Worm (Caenorhabditis elegans) whole organism, young adult: Measurements from ENCODE around the gene W08E12.5.

ENCODE experiments used
- B0336.3 ChIP-seq: fragments of 200-800 bp; sonication (Bioruptor generic); IDR thresholded peaks from 2 replicates; pipeline ENCODE4 v1.3.6; 2022; ENCODE audit warnings: missing genetic modification characterization, missing compliant biosample characterization
- F49E8.2 ChIP-seq: sonication (generic microtip); optimal IDR thresholded peaks from 3 replicates; lab custom pipeline; 2017; ENCODE audit warnings: missing genetic modification characterization, mild to moderate bottlenecking, missing compliant biosample characterization, antibody characterized with exemption, moderate library complexity; ENCODE audit not compliant: insufficient read depth
- Y53F4B.3 ChIP-seq: fragments of 200-800 bp; sonication (Bioruptor generic); IDR thresholded peaks from 2 replicates; pipeline ENCODE4 v1.3.6; 2022; ENCODE audit warnings: missing genetic modification reagents, missing genetic modification characterization, missing compliant biosample characterization
- ZK185.1 ChIP-seq: sonication (generic microtip); optimal IDR thresholded peaks from 2 replicates; lab custom pipeline; 2016; ENCODE audit warnings: mild to moderate bottlenecking, missing genetic modification characterization, missing compliant biosample characterization; ENCODE audit not compliant: poor library complexity, severe bottlenecking
- akir-1 ChIP-seq: fragments of 200-800 bp; sonication (Bioruptor generic); optimal IDR thresholded peaks from 2 replicates; lab custom pipeline; 2018; ENCODE audit warnings: mild to moderate bottlenecking, missing genetic modification characterization, moderate library complexity, missing compliant biosample characterization
- ceh-27 ChIP-seq: fragments of 200-800 bp; sonication (Bioruptor generic); optimal IDR thresholded peaks from 2 replicates; lab custom pipeline; 2018; ENCODE audit warnings: mild to moderate bottlenecking, missing genetic modification characterization, moderate library complexity, missing compliant biosample characterization
- dpl-1 ChIP-seq: fragments of 150-350 bp; optimal IDR thresholded peaks from 2 replicates; lab custom pipeline; 2014; ENCODE audit warnings: missing biosample characterization, missing genetic modification reagents, missing genetic modification characterization
- egl-44 ChIP-seq: fragments of 200-800 bp; sonication (Bioruptor generic); IDR thresholded peaks from 2 replicates; pipeline ENCODE4 v1.3.6; 2022; ENCODE audit warnings: missing genetic modification reagents, missing genetic modification characterization, missing compliant biosample characterization
- him-1 ChIP-seq: sonication (generic microtip); optimal IDR thresholded peaks from 2 replicates; lab custom pipeline; 2016; ENCODE audit warnings: missing genotype, missing genetic modification reagents, missing genetic modification characterization, missing compliant biosample characterization
- lin-35 ChIP-seq, 3 experiments: fragments of 150-350 bp in 2 of 3; sonication (generic microtip) in 1 of 3; optimal IDR thresholded peaks; 2 replicates each; lab custom pipeline; 2014 to 2018; ENCODE audit warnings: missing biosample characterization in 3 of 3, missing genetic modification characterization in 3 of 3, missing genetic modification reagents in 3 of 3
- lin-54 ChIP-seq: fragments of 200-800 bp; sonication (Bioruptor generic); optimal IDR thresholded peaks from 2 replicates; lab custom pipeline; 2018; ENCODE audit warnings: mild to moderate bottlenecking, missing genetic modification characterization, missing compliant biosample characterization
- mxl-1 ChIP-seq: sonication (generic microtip); optimal IDR thresholded peaks from 2 replicates; lab custom pipeline; 2016; ENCODE audit warnings: missing genetic modification characterization, missing compliant biosample characterization
- nhr-179 ChIP-seq: sonication (generic microtip); optimal IDR thresholded peaks from 2 replicates; lab custom pipeline; 2016; ENCODE audit warnings: mild to moderate bottlenecking, missing genetic modification characterization, missing compliant biosample characterization
- xnd-1 ChIP-seq: sonication (generic microtip); optimal IDR thresholded peaks from 2 replicates; lab custom pipeline; 2016; ENCODE audit warnings: missing genotype, missing genetic modification reagents, missing genetic modification characterization, missing compliant biosample characterization

DNA sequence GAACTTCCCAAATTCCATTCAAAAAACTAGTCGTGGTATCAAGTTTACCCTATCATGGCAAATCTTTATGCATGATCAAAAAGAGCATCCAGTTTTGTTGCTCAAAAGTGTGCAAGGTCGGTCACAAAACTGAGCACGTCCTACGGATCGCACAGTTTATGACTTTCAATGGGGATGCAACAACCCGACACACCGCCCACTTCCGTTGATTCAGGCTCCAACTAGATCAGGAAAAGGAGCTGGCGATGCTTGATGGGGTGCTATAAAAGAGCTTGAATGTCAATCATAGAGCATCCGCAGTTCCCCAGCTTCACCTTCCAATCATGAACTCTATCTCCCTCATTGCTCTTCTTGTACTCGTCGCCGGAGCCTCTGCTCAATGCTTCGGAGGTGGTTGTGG, 5.0 kb downstream of the W08E12.5 start, which contains the start of gene W08E12.2:
- TF ChIP-seq lin-35 (GFP tag; optimal IDR thresholded peaks at IDR 0.05; lab: Kevin White, UChicago) (no peak), lin-54 (GFP tag; lab: Kevin White, UChicago) (no peak), B0336.3 (no peak), F49E8.2 (no peak), nhr-179 (no peak), Y53F4B.3 (no peak), ceh-27 (GFP tag; lab: Kevin White, UChicago) (no peak), akir-1 (GFP tag; lab: Kevin White, UChicago) (no peak), ZK185.1 (tag; lab: Kevin White, UChicago) (no peak), dpl-1 (GFP tag; lab: Kevin White, UChicago) (no peak), him-1 (tag; lab: Kevin White, UChicago) (no peak), mxl-1 (tag; lab: Kevin White, UChicago) (no peak), egl-44 (GFP tag; lab: Robert Waterston, UW) (no peak), xnd-1 (tag; lab: Kevin White, UChicago) (no peak)
